Fruit fly (Drosophila melanogaster) whole organism, embryonic: ENCODE data around the gene topi.

Experiments used
- CG10321 ChIP-seq: fragments of 200-800 bp; sonication (Bioruptor generic); IDR thresholded peaks from 2 replicates; pipeline ENCODE4 v1.3.6; 2022; ENCODE audit warnings: missing biosample characterization, missing genetic modification characterization
- CG11504 ChIP-seq: fragments of 200-800 bp; sonication (Bioruptor generic); optimal IDR thresholded peaks from 3 replicates; lab custom pipeline; 2019; ENCODE audit warnings: missing biosample characterization, mild to moderate bottlenecking, missing genetic modification characterization, moderate library complexity
- CG12155 ChIP-seq: fragments of 200-800 bp; sonication (Bioruptor generic); optimal IDR thresholded peaks from 3 replicates; lab custom pipeline; 2016; ENCODE audit warnings: missing biosample characterization, missing genetic modification characterization
- CG13123 ChIP-seq: fragments of 200-800 bp; sonication (Bioruptor generic); optimal IDR thresholded peaks from 2 replicates; lab custom pipeline; 2016; ENCODE audit warnings: missing biosample characterization, missing genetic modification characterization
- CG14667 ChIP-seq: fragments of 200-800 bp; sonication (Bioruptor generic); IDR thresholded peaks from 2 replicates; pipeline ENCODE4 v1.3.6; 2022; ENCODE audit warnings: missing biosample characterization, missing genetic modification characterization
- CG15011 ChIP-seq: fragments of 200-800 bp; sonication (Bioruptor generic); optimal IDR thresholded peaks from 3 replicates; lab custom pipeline; 2018; ENCODE audit warnings: missing biosample characterization, mild to moderate bottlenecking, missing genetic modification characterization
- CG15514 ChIP-seq: fragments of 200-800 bp; sonication (Bioruptor generic); optimal IDR thresholded peaks from 3 replicates; lab custom pipeline; 2017; ENCODE audit warnings: missing biosample characterization, missing genetic modification characterization, mild to moderate bottlenecking, moderate library complexity, missing genetic modification reagents
- CG17385 ChIP-seq: fragments of 200-800 bp; sonication (Bioruptor generic); optimal IDR thresholded peaks from 3 replicates; lab custom pipeline; 2018; ENCODE audit warnings: missing biosample characterization, mild to moderate bottlenecking, missing genetic modification characterization
- CG18599 ChIP-seq: fragments of 200-800 bp; sonication (Bioruptor generic); optimal IDR thresholded peaks from 3 replicates; lab custom pipeline; 2017; ENCODE audit warnings: missing biosample characterization, missing genetic modification characterization, mild to moderate bottlenecking, moderate library complexity, missing genetic modification reagents
- CG18619 ChIP-seq: fragments of 200-800 bp; sonication (Bioruptor generic); optimal IDR thresholded peaks from 3 replicates; lab custom pipeline; 2017; ENCODE audit warnings: missing biosample characterization, mild to moderate bottlenecking, missing genetic modification characterization
- CG2712 ChIP-seq: fragments of 200-800 bp; optimal IDR thresholded peaks from 3 replicates; lab custom pipeline; 2019; ENCODE audit warnings: missing biosample characterization, mild to moderate bottlenecking, missing genetic modification characterization, moderate library complexity
- CG31441 ChIP-seq: fragments of 200-800 bp; sonication (Bioruptor generic); IDR thresholded peaks from 2 replicates; pipeline ENCODE4 v1.3.6; 2022; ENCODE audit warnings: missing biosample characterization, missing genetic modification characterization
- CG6683 ChIP-seq: fragments of 200-800 bp; sonication (Bioruptor generic); optimal IDR thresholded peaks from 2 replicates; lab custom pipeline; 2017; ENCODE audit warnings: missing biosample characterization, mild to moderate bottlenecking, missing genetic modification characterization, missing genetic modification reagents
- CG6765 ChIP-seq: fragments of 200-800 bp; sonication (Bioruptor generic); optimal IDR thresholded peaks from 3 replicates; lab custom pipeline; 2017; ENCODE audit warnings: missing biosample characterization, mild to moderate bottlenecking, missing genetic modification characterization
- CG7271 ChIP-seq: fragments of 200-800 bp; sonication (Bioruptor generic); optimal IDR thresholded peaks from 2 replicates; lab custom pipeline; 2018; ENCODE audit warnings: missing biosample characterization, mild to moderate bottlenecking, missing genetic modification characterization, moderate library complexity
- CG7372 ChIP-seq: fragments of 200-800 bp; sonication (Bioruptor generic); IDR thresholded peaks from 2 replicates; pipeline ENCODE4 v1.3.6; 2022; ENCODE audit warnings: missing biosample characterization, missing genetic modification characterization
- CG7745 ChIP-seq: fragments of 200-800 bp; sonication (Bioruptor generic); optimal IDR thresholded peaks from 2 replicates; lab custom pipeline; 2018; ENCODE audit warnings: missing biosample characterization, mild to moderate bottlenecking, missing genetic modification characterization, moderate library complexity
- CG8089 ChIP-seq: fragments of 200-800 bp; sonication (Bioruptor generic); optimal IDR thresholded peaks from 3 replicates; lab custom pipeline; 2016; ENCODE audit warnings: missing biosample characterization, missing genetic modification characterization
- CG9609 ChIP-seq: fragments of 200-800 bp; sonication (Bioruptor generic); optimal IDR thresholded peaks from 3 replicates; lab custom pipeline; 2016; ENCODE audit warnings: missing biosample characterization, missing genetic modification characterization
- Deaf1 ChIP-seq: fragments of 200-800 bp; optimal IDR thresholded peaks from 3 replicates; lab custom pipeline; 2019; ENCODE audit warnings: missing biosample characterization, mild to moderate bottlenecking, missing genetic modification characterization, moderate library complexity
- Dek ChIP-seq: fragments of 200-800 bp; sonication (Bioruptor generic); optimal IDR thresholded peaks from 3 replicates; lab custom pipeline; 2019; ENCODE audit warnings: missing biosample characterization, mild to moderate bottlenecking, missing genetic modification characterization, moderate library complexity
- Doc2 ChIP-seq: fragments of 200-800 bp; sonication (Bioruptor generic); IDR thresholded peaks from 2 replicates; pipeline ENCODE4 v1.3.6; 2022; ENCODE audit warnings: missing biosample characterization, missing genetic modification characterization
- Fer1 ChIP-seq: fragments of 200-800 bp; sonication (Bioruptor generic); optimal IDR thresholded peaks from 2 replicates; lab custom pipeline; 2017; ENCODE audit warnings: missing biosample characterization, mild to moderate bottlenecking, missing genetic modification characterization
- GATAe ChIP-seq: fragments of 200-800 bp; sonication (Bioruptor generic); conservative IDR thresholded peaks from 2 replicates; pipeline ENCODE4 v1.3.6; 2022; ENCODE audit warnings: missing biosample characterization, missing genetic modification characterization
- H15 ChIP-seq: fragments of 200-800 bp; sonication (Bioruptor generic); IDR thresholded peaks from 3 replicates; pipeline ENCODE4 v1.3.6; 2022; ENCODE audit warnings: missing biosample characterization, missing genetic modification characterization
- H2.0 ChIP-seq: fragments of 200-800 bp; sonication (Bioruptor generic); IDR thresholded peaks from 2 replicates; pipeline ENCODE4 v1.3.6; 2022; ENCODE audit warnings: missing biosample characterization, missing genetic modification characterization
- HLH4C ChIP-seq: fragments of 200-800 bp; sonication (Bioruptor generic); IDR thresholded peaks from 3 replicates; pipeline ENCODE4 v1.3.6; 2022; ENCODE audit warnings: missing biosample characterization, missing genetic modification characterization; ENCODE audit not compliant: partially characterized antibody
- Hand ChIP-seq: fragments of 200-800 bp; sonication (Bioruptor generic); optimal IDR thresholded peaks from 2 replicates; lab custom pipeline; 2017; ENCODE audit warnings: mild to moderate bottlenecking, missing biosample characterization, missing genetic modification reagents, missing genetic modification characterization
- Hmr ChIP-seq: fragments of 200-800 bp; sonication (Bioruptor generic); optimal IDR thresholded peaks from 3 replicates; lab custom pipeline; 2017; ENCODE audit warnings: mild to moderate bottlenecking, missing biosample characterization, missing genetic modification reagents, missing genetic modification characterization
- MTF-1 ChIP-seq: fragments of 200-800 bp; sonication (Bioruptor generic); optimal IDR thresholded peaks from 2 replicates; lab custom pipeline; 2018; ENCODE audit warnings: missing biosample characterization, mild to moderate bottlenecking, missing genetic modification characterization, borderline replicate concordance
- NfI ChIP-seq: fragments of 200-800 bp; sonication (Bioruptor generic); optimal IDR thresholded peaks from 3 replicates; lab custom pipeline; 2018; ENCODE audit warnings: missing biosample characterization, mild to moderate bottlenecking, missing genetic modification characterization, moderate library complexity
- Sox102F ChIP-seq: fragments of 200-800 bp; sonication (Bioruptor generic); optimal IDR thresholded peaks from 2 replicates; lab custom pipeline; 2018; ENCODE audit warnings: missing biosample characterization, mild to moderate bottlenecking, missing genetic modification characterization, moderate library complexity
- Spps ChIP-seq: fragments of 200-800 bp; sonication (Bioruptor generic); optimal IDR thresholded peaks from 2 replicates; lab custom pipeline; 2018; ENCODE audit warnings: missing biosample characterization, mild to moderate bottlenecking, missing genetic modification characterization
- Xbp1 ChIP-seq: fragments of 200-800 bp; sonication (Bioruptor generic); optimal IDR thresholded peaks from 3 replicates; lab custom pipeline; 2016; ENCODE audit warnings: missing biosample characterization, mild to moderate bottlenecking, missing genetic modification characterization
- crol ChIP-seq: fragments of 200-800 bp; sonication (Bioruptor generic); IDR thresholded peaks from 2 replicates; pipeline ENCODE4 v1.3.6; 2022; ENCODE audit warnings: missing biosample characterization, missing genetic modification characterization
- ewg ChIP-seq: fragments of 200-800 bp; sonication (Bioruptor generic); optimal IDR thresholded peaks from 3 replicates; lab custom pipeline; 2017; ENCODE audit warnings: mild to moderate bottlenecking, missing biosample characterization, missing genetic modification reagents, missing genetic modification characterization
- gem ChIP-seq: fragments of 200-800 bp; sonication (Bioruptor generic); optimal IDR thresholded peaks from 2 replicates; lab custom pipeline; 2019; ENCODE audit warnings: missing biosample characterization, mild to moderate bottlenecking, missing genetic modification characterization, moderate library complexity
- grn ChIP-seq: fragments of 200-800 bp; sonication (Bioruptor generic); optimal IDR thresholded peaks from 3 replicates; lab custom pipeline; 2017; ENCODE audit warnings: missing biosample characterization, missing genetic modification characterization
- gt ChIP-seq: fragments of 200-800 bp; sonication (Bioruptor generic); IDR thresholded peaks from 2 replicates; pipeline ENCODE4 v1.3.6; 2022; ENCODE audit warnings: missing biosample characterization, missing genetic modification characterization
- lab ChIP-seq: fragments of 200-800 bp; sonication (Bioruptor generic); optimal IDR thresholded peaks from 3 replicates; lab custom pipeline; 2017; ENCODE audit warnings: missing biosample characterization, missing genetic modification characterization, mild to moderate bottlenecking, moderate library complexity, missing genetic modification reagents
- lilli ChIP-seq: fragments of 200-800 bp; sonication (Bioruptor generic); optimal IDR thresholded peaks from 3 replicates; lab custom pipeline; 2016; ENCODE audit warnings: missing biosample characterization, missing genetic modification characterization
- salm ChIP-seq: fragments of 200-800 bp; sonication (Bioruptor generic); optimal IDR thresholded peaks from 2 replicates; lab custom pipeline; 2018; ENCODE audit warnings: missing biosample characterization, mild to moderate bottlenecking, missing genetic modification characterization
- slou ChIP-seq: fragments of 200-800 bp; sonication (Bioruptor generic); optimal IDR thresholded peaks from 3 replicates; lab custom pipeline; 2016; ENCODE audit warnings: missing biosample characterization, missing genetic modification characterization
- so ChIP-seq: fragments of 200-800 bp; sonication (Bioruptor generic); IDR thresholded peaks from 3 replicates; pipeline ENCODE4 v1.3.6; 2022; ENCODE audit warnings: missing biosample characterization, missing genetic modification characterization
- tap ChIP-seq: fragments of 200-800 bp; optimal IDR thresholded peaks from 3 replicates; lab custom pipeline; 2019; ENCODE audit warnings: missing biosample characterization, mild to moderate bottlenecking, missing genetic modification characterization, moderate library complexity
- vvl ChIP-seq: fragments of 200-800 bp; sonication (Bioruptor generic); IDR thresholded peaks from 2 replicates; pipeline ENCODE4 v1.3.6; 2022; ENCODE audit warnings: missing biosample characterization, missing genetic modification characterization
- wor ChIP-seq: fragments of 200-800 bp; sonication (Bioruptor generic); IDR thresholded peaks from 2 replicates; pipeline ENCODE4 v1.3.6; 2022; ENCODE audit warnings: missing biosample characterization, missing genetic modification characterization

Gene topi

DNA sequence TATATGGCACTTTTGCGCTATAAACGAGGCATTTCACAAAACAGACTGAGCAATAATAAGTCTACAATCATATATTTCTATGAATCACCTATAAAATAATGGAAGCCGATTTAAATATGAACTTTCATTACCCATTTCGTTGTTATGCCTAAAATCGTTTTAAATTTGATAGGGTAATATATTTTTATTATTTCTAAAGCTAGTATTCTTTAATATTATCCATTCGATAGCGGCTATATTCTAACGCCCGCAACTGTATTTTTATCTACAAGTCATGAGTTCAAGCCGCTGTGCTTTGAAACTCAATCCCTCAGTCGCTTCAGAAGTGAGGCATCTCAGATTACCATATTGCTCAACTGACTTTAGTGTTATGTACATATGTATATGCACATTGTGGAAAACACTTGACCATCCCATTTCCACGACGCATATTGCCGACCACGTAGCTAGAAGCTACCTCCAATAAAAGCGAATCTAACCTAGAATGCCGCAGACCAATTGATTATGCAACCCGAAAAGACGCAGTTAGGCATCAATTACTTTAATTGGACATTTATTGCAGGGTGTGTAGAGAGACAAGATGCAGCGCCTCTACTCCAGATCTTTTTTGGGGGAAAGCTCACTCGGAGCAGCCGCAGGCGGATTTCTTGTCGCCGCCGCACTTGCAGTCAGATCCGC, 8.5 kb downstream of the topi start (continued):
- TF ChIP-seq Dek (tag; lab: Kevin White, UChicago): peak; percentile 9
- TF ChIP-seq salm (tag; lab: Kevin White, UChicago): no peak
- TF ChIP-seq Sox102F (GFP tag; lab: Kevin White, UChicago): peak; percentile 25
- no peak for TF ChIP-seq CG6765
- TF ChIP-seq wor (GFP tag; lab: Robert Waterston, UW): no peak
- TF ChIP-seq vvl: 0 out of 2 replicates have a peak, but pooled peaks have one; percentile 8
- no peak for TF ChIP-seq CG15011
- peak; percentile 6 for TF ChIP-seq Xbp1 (GFP tag; lab: Kevin White, UChicago)
- peak; percentile 14 for TF ChIP-seq tap (tag; lab: Kevin White, UChicago)
- no peak for TF ChIP-seq CG14667 (GFP tag; lab: Robert Waterston, UW)
- TF ChIP-seq so (GFP tag; lab: Robert Waterston, UW): 0 out of 3 replicates have a peak, but pooled peaks have one; percentile 25
- TF ChIP-seq CG31441 (GFP tag; lab: Robert Waterston, UW): peak; percentile 39; the same call in 1 of the 2 replicates
- no peak for TF ChIP-seq CG7271 (tag; lab: Kevin White, UChicago)
- TF ChIP-seq CG18619 (GFP tag; lab: Kevin White, UChicago): no peak
- no peak for TF ChIP-seq slou (GFP tag; lab: Kevin White, UChicago)
- TF ChIP-seq CG13123 (GFP tag; lab: Kevin White, UChicago): no peak
- peak; percentile 7 for TF ChIP-seq CG18599 (GFP tag; lab: Kevin White, UChicago)
- TF ChIP-seq NfI (GFP tag; lab: Kevin White, UChicago): no peak

DNA sequence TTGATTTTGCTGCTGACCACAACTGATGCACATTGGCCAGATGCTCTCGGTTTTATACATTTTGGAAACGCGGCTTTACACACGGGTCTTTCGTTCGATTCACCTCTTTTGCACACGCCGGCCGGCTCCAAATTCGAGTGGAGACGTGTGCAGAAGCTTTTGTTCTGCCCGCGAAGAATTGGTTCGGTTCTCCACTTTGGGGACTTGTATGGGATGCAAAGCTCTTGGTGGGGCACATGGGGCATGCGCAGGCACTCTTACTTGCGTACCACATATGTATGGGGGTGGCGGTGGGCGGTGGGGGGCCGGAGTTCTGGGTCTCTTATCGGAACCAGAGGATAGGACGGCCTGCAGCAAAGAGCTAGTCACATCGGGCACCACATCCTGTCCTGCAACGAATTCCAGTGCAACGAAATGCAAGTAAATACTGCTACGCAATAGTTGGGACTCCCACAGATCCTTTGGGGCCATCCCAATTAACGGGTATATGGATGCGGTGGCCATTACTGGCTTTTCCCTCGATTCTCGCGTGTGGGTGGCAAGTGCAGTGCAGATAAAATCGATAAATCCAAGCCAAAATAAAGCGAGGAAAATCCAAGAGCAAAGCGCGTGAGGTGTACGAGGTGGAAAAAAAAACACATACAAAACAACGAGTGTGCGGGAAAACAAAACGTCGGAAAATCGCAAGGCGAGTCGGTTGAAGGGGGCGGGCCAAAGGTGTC, 9.6 kb downstream of the topi start, which contains the start of the genes MtnA and CG8500:
TSS of gene MtnA (minus strand) at position 30 of the 722 bp plus-strand sequence.
TSS of gene CG8500 (plus strand) at position 313 of the 722 bp plus-strand sequence.
- TF ChIP-seq CG6683 (GFP tag; lab: Kevin White, UChicago) (peak; percentile 11), CG2712 (tag; lab: Kevin White, UChicago) (no peak), CG17385 (GFP tag; lab: Kevin White, UChicago) (no peak), CG15514 (GFP tag; lab: Kevin White, UChicago) (peak; percentile 96), H15 (GFP tag; lab: Robert Waterston, UW) (no peak), grn (GFP tag; lab: Kevin White, UChicago) (no peak), Dek (tag; lab: Kevin White, UChicago) (peak; percentile 53), CG11504 (tag; lab: Kevin White, UChicago) (no peak), MTF-1 (peak; percentile 100), ewg (peak; percentile 99), lilli (GFP tag; lab: Kevin White, UChicago) (no peak), CG7372 (GFP tag; lab: Robert Waterston, UW) (no peak), Fer1 (GFP tag; lab: Kevin White, UChicago) (peak; percentile 55), CG12155 (GFP tag; lab: Kevin White, UChicago) (peak; percentile 20), Hmr (GFP tag; lab: Kevin White, UChicago) (peak; percentile 79), CG9609 (GFP tag; lab: Kevin White, UChicago) (no peak), Deaf1 (tag; lab: Kevin White, UChicago) (no peak), gem (tag; lab: Kevin White, UChicago) (no peak), Doc2 (GFP tag; lab: Robert Waterston, UW) (no peak), gt (GFP tag; lab: Robert Waterston, UW) (no peak), CG10321 (GFP tag; lab: Robert Waterston, UW) (no peak), HLH4C (0 out of 3 replicates have a peak, but pooled peaks have one; percentile 24), CG8089 (GFP tag; lab: Kevin White, UChicago) (no peak), Hand (GFP tag; lab: Kevin White, UChicago) (peak; percentile 4), lab (GFP tag; lab: Kevin White, UChicago) (peak; percentile 51), Spps (tag; lab: Kevin White, UChicago) (no peak), CG7745 (tag; lab: Kevin White, UChicago) (no peak), crol (GFP tag; lab: Robert Waterston, UW) (peak; percentile 93), GATAe (no peak), H2.0 (GFP tag; lab: Robert Waterston, UW) (no peak)
